Fruit fly (Drosophila melanogaster) whole organism, embryonic: ENCODE data around the gene CG5235.

Experiments
- Adf1 ChIP-seq: fragments of 200-800 bp; sonication (Bioruptor generic); IDR thresholded peaks from 2 replicates; pipeline ENCODE4 v1.3.6; 2022; ENCODE audit warnings: missing biosample characterization, missing genetic modification characterization
- BtbVII ChIP-seq: fragments of 200-800 bp; sonication (Bioruptor generic); optimal IDR thresholded peaks from 3 replicates; lab custom pipeline; 2017; ENCODE audit warnings: missing biosample characterization, mild to moderate bottlenecking, missing genetic modification characterization
- CG10321 ChIP-seq: fragments of 200-800 bp; sonication (Bioruptor generic); IDR thresholded peaks from 2 replicates; pipeline ENCODE4 v1.3.6; 2022; ENCODE audit warnings: missing biosample characterization, missing genetic modification characterization
- CG10431 ChIP-seq: fragments of 200-800 bp; sonication (Bioruptor generic); optimal IDR thresholded peaks from 3 replicates; lab custom pipeline; 2018; ENCODE audit warnings: missing biosample characterization, mild to moderate bottlenecking, missing genetic modification characterization
- CG10654 ChIP-seq: fragments of 200-800 bp; sonication (Bioruptor generic); optimal IDR thresholded peaks from 2 replicates; lab custom pipeline; 2016; ENCODE audit warnings: missing biosample characterization, missing genetic modification characterization
- CG11695 ChIP-seq: fragments of 200-800 bp; sonication (Bioruptor generic); IDR thresholded peaks from 3 replicates; pipeline ENCODE4 v1.3.6; 2022; ENCODE audit warnings: missing biosample characterization, missing genetic modification characterization
- CG14014 ChIP-seq: fragments of 200-800 bp; sonication (Bioruptor generic); IDR thresholded peaks from 2 replicates; pipeline ENCODE4 v1.3.6; 2022; ENCODE audit warnings: missing biosample characterization, missing genetic modification characterization
- CG14050 ChIP-seq: fragments of 200-800 bp; sonication (Bioruptor generic); IDR thresholded peaks from 3 replicates; pipeline ENCODE4 v1.3.6; 2022; ENCODE audit warnings: missing biosample characterization, missing genetic modification characterization
- CG1647 ChIP-seq: fragments of 200-800 bp; sonication (Bioruptor generic); optimal IDR thresholded peaks from 3 replicates; lab custom pipeline; 2016; ENCODE audit warnings: missing biosample characterization, missing genetic modification characterization
- CG17361 ChIP-seq: fragments of 200-800 bp; sonication (Bioruptor generic); IDR thresholded peaks from 3 replicates; pipeline ENCODE4 v1.3.6; 2022; ENCODE audit warnings: missing biosample characterization, missing genetic modification characterization
- CG17829 ChIP-seq: fragments of 200-800 bp; optimal IDR thresholded peaks from 2 replicates; lab custom pipeline; 2019; ENCODE audit warnings: missing biosample characterization, mild to moderate bottlenecking, missing genetic modification characterization, moderate library complexity
- CG18011 ChIP-seq: fragments of 200-800 bp; sonication (Bioruptor generic); optimal IDR thresholded peaks from 2 replicates; lab custom pipeline; 2017; ENCODE audit warnings: missing biosample characterization, missing genetic modification characterization, mild to moderate bottlenecking, moderate library complexity, missing genotype
- CG32532 ChIP-seq: fragments of 200-800 bp; sonication (Bioruptor generic); IDR thresholded peaks from 2 replicates; pipeline ENCODE4 v1.3.6; 2022; ENCODE audit warnings: missing biosample characterization, missing genetic modification characterization
- CG34376 ChIP-seq: fragments of 200-800 bp; sonication (Bioruptor generic); optimal IDR thresholded peaks from 2 replicates; lab custom pipeline; 2018; ENCODE audit warnings: missing biosample characterization, mild to moderate bottlenecking, missing genetic modification characterization
- CG34422 ChIP-seq: fragments of 200-800 bp; sonication (Bioruptor generic); IDR thresholded peaks from 3 replicates; pipeline ENCODE4 v1.3.6; 2022; ENCODE audit warnings: missing biosample characterization, missing genetic modification characterization
- CG4617 ChIP-seq: fragments of 200-800 bp; sonication (Bioruptor generic); optimal IDR thresholded peaks from 3 replicates; lab custom pipeline; 2016; ENCODE audit warnings: missing biosample characterization, missing genetic modification characterization, borderline replicate concordance
- CG5180 ChIP-seq: fragments of 200-800 bp; sonication (Bioruptor generic); optimal IDR thresholded peaks from 3 replicates; lab custom pipeline; 2017; ENCODE audit warnings: missing biosample characterization, missing genetic modification characterization, mild to moderate bottlenecking, moderate library complexity, missing genetic modification reagents
- CG6854 ChIP-seq: fragments of 200-800 bp; sonication (Bioruptor generic); optimal IDR thresholded peaks from 3 replicates; lab custom pipeline; 2017; ENCODE audit warnings: missing biosample characterization, mild to moderate bottlenecking, missing genetic modification characterization
- CG7928 ChIP-seq: fragments of 200-800 bp; sonication (Bioruptor generic); optimal IDR thresholded peaks from 2 replicates; lab custom pipeline; 2017; ENCODE audit warnings: missing biosample characterization, mild to moderate bottlenecking, missing genetic modification characterization
- D ChIP-seq, 2 experiments: fragments of 200-800 bp in 1 of 2; fragments of >200 bp in 1 of 2; sonication (Bioruptor generic) in 1 of 2; optimal IDR thresholded peaks; 2 replicates in 1 of 2; 3 replicates in 1 of 2; lab custom pipeline; 2017; ENCODE audit warnings: mild to moderate bottlenecking in 1 of 2, missing biosample characterization in 1 of 2, missing genetic modification characterization in 1 of 2, missing genetic modification reagents in 1 of 2
- D19B ChIP-seq: fragments of 200-800 bp; sonication (Bioruptor generic); optimal IDR thresholded peaks from 2 replicates; lab custom pipeline; 2017; ENCODE audit warnings: missing biosample characterization, mild to moderate bottlenecking, missing genetic modification characterization
- GATAe ChIP-seq: fragments of 200-800 bp; sonication (Bioruptor generic); conservative IDR thresholded peaks from 2 replicates; pipeline ENCODE4 v1.3.6; 2022; ENCODE audit warnings: missing biosample characterization, missing genetic modification characterization
- HLHmδ ChIP-seq: fragments of 200-800 bp; sonication (Bioruptor generic); optimal IDR thresholded peaks from 2 replicates; lab custom pipeline; 2018; ENCODE audit warnings: missing biosample characterization, mild to moderate bottlenecking, missing genetic modification characterization, moderate library complexity
- Hand ChIP-seq: fragments of 200-800 bp; sonication (Bioruptor generic); optimal IDR thresholded peaks from 2 replicates; lab custom pipeline; 2017; ENCODE audit warnings: mild to moderate bottlenecking, missing biosample characterization, missing genetic modification reagents, missing genetic modification characterization
- HmgZ ChIP-seq: fragments of 200-800 bp; sonication (Bioruptor generic); optimal IDR thresholded peaks from 2 replicates; lab custom pipeline; 2018; ENCODE audit warnings: missing biosample characterization, mild to moderate bottlenecking, missing genetic modification characterization
- Jarid2 ChIP-seq: fragments of 200-800 bp; sonication (Bioruptor generic); optimal IDR thresholded peaks from 3 replicates; lab custom pipeline; 2017; ENCODE audit warnings: mild to moderate bottlenecking, missing biosample characterization, missing genetic modification reagents, missing genetic modification characterization
- Lpt ChIP-seq: fragments of >200 bp; optimal IDR thresholded peaks from 2 replicates; lab custom pipeline; 2018; ENCODE audit warnings: missing biosample characterization, missing genetic modification characterization
- Med ChIP-seq: fragments of 200-800 bp; sonication (Bioruptor generic); peaks from one replicate; lab custom pipeline; 2016; ENCODE audit warnings: missing biosample characterization, missing genetic modification characterization, mild to moderate bottlenecking, inconsistent platforms, moderate library complexity
- Myb ChIP-seq: fragments of 200-800 bp; sonication (Bioruptor generic); optimal IDR thresholded peaks from 2 replicates; lab custom pipeline; 2016; ENCODE audit warnings: missing biosample characterization, missing genetic modification characterization
- PHDP ChIP-seq: fragments of 200-800 bp; sonication (Bioruptor generic); optimal IDR thresholded peaks from 3 replicates; lab custom pipeline; 2018; ENCODE audit warnings: missing biosample characterization, mild to moderate bottlenecking, missing genetic modification characterization, moderate library complexity
- Pdp1 ChIP-seq, 2 experiments: fragments of 200-800 bp; sonication (Bioruptor generic); optimal IDR thresholded peaks; 3 replicates each; lab custom pipeline; 2016; ENCODE audit warnings: missing biosample characterization in 2 of 2, missing genetic modification characterization in 2 of 2, mild to moderate bottlenecking in 1 of 2, moderate library complexity in 1 of 2
- ac ChIP-seq: fragments of 200-800 bp; sonication (Bioruptor generic); optimal IDR thresholded peaks from 3 replicates; lab custom pipeline; 2017; ENCODE audit warnings: missing biosample characterization, mild to moderate bottlenecking, missing genetic modification characterization
- amos ChIP-seq: fragments of 200-800 bp; sonication (Bioruptor generic); IDR thresholded peaks from 2 replicates; pipeline ENCODE4 v1.3.6; 2022; ENCODE audit warnings: missing biosample characterization, missing genetic modification characterization; ENCODE audit not compliant: partially characterized antibody
- chinmo ChIP-seq: fragments of 200-800 bp; sonication (Bioruptor generic); IDR thresholded peaks from 4 replicates; pipeline ENCODE4 v1.3.6; 2022; ENCODE audit warnings: missing biosample characterization, missing genetic modification characterization; ENCODE audit not compliant: partially characterized antibody
- fd3F ChIP-seq: fragments of 200-800 bp; sonication (Bioruptor generic); optimal IDR thresholded peaks from 2 replicates; lab custom pipeline; 2018; ENCODE audit warnings: missing biosample characterization, mild to moderate bottlenecking, missing genetic modification characterization, moderate library complexity
- fd96Cb ChIP-seq: fragments of 200-800 bp; sonication (Bioruptor generic); optimal IDR thresholded peaks from 2 replicates; lab custom pipeline; 2018; ENCODE audit warnings: missing biosample characterization, mild to moderate bottlenecking, missing genetic modification characterization, moderate library complexity
- fu2 ChIP-seq: fragments of 200-800 bp; sonication (Bioruptor generic); optimal IDR thresholded peaks from 2 replicates; lab custom pipeline; 2016; ENCODE audit warnings: missing biosample characterization, missing genetic modification characterization
- her ChIP-seq: fragments of 200-800 bp; sonication (Bioruptor generic); optimal IDR thresholded peaks from 2 replicates; lab custom pipeline; 2016; ENCODE audit warnings: missing biosample characterization, missing genetic modification characterization
- knrl ChIP-seq: fragments of 200-800 bp; sonication (Bioruptor generic); IDR thresholded peaks from 3 replicates; pipeline ENCODE4 v1.3.6; 2022; ENCODE audit warnings: missing biosample characterization, missing genetic modification characterization; ENCODE audit not compliant: partially characterized antibody
- lbe ChIP-seq: fragments of 200-800 bp; sonication (Bioruptor generic); optimal IDR thresholded peaks from 2 replicates; lab custom pipeline; 2016; ENCODE audit warnings: missing biosample characterization, mild to moderate bottlenecking, missing genetic modification characterization
- nmo ChIP-seq: fragments of 200-800 bp; sonication (Bioruptor generic); optimal IDR thresholded peaks from 2 replicates; lab custom pipeline; 2018; ENCODE audit warnings: missing biosample characterization, mild to moderate bottlenecking, missing genetic modification characterization, moderate library complexity
- tin ChIP-seq: fragments of 200-800 bp; sonication (Bioruptor generic); optimal IDR thresholded peaks from 3 replicates; lab custom pipeline; 2016; ENCODE audit warnings: missing biosample characterization, missing genetic modification characterization
- tx ChIP-seq: fragments of 200-800 bp; sonication (Bioruptor generic); optimal IDR thresholded peaks from 2 replicates; lab custom pipeline; 2016; ENCODE audit warnings: missing biosample characterization, missing genetic modification characterization
- vvl ChIP-seq: fragments of 200-800 bp; sonication (Bioruptor generic); IDR thresholded peaks from 2 replicates; pipeline ENCODE4 v1.3.6; 2022; ENCODE audit warnings: missing biosample characterization, missing genetic modification characterization
- zfh2 ChIP-seq: fragments of 200-800 bp; sonication (Bioruptor generic); optimal IDR thresholded peaks from 2 replicates; lab custom pipeline; 2016; ENCODE audit warnings: missing biosample characterization, missing genetic modification characterization

CG5235 gene

dm6 chr3L:16049955-16050886 lies 40.0 kb downstream of the CG5235 start (continued):
- TF ChIP-seq Hand (GFP tag; lab: Kevin White, UChicago) (peak; percentile 51), tx (no peak), vvl (GFP tag; lab: Robert Waterston, UW) (peak; percentile 26; the same call in 1 of the 2 replicates), knrl (GFP tag; lab: Robert Waterston, UW) (no peak), CG17361 (GFP tag; lab: Robert Waterston, UW) (no peak), nmo (GFP tag; lab: Kevin White, UChicago) (no peak), CG10654 (GFP tag; lab: Kevin White, UChicago) (no peak), Jarid2 (peak; percentile 62), lbe (GFP tag; lab: Kevin White, UChicago) (no peak), CG10321 (GFP tag; lab: Robert Waterston, UW) (0 out of 2 replicates have a peak, but pooled peaks have one; percentile 24), CG14014 (no peak; the same call in 1 of the 2 replicates), Pdp1 (GFP tag; optimal IDR thresholded peaks at IDR 0.05; lab: Kevin White, UChicago) (peak in 1 of 2 experiments; percentile 59), Adf1 (GFP tag; lab: Robert Waterston, UW) (peak; percentile 28; the same call in 1 of the 2 replicates), zfh2 (GFP tag; lab: Kevin White, UChicago) (no peak)

dm6 chr3L:16048722-16049459 lies 41.3 kb downstream of the CG5235 start:
- TF ChIP-seq zfh2 (GFP tag; lab: Kevin White, UChicago) (no peak), her (GFP tag; lab: Kevin White, UChicago) (no peak), ac (peak; percentile 99), Lpt (GFP tag; lab: Kevin White, UChicago) (no peak), CG1647 (no peak), CG14050 (GFP tag; lab: Robert Waterston, UW) (no peak), HLHmδ (GFP tag; lab: Kevin White, UChicago) (peak; percentile 66), tin (no peak), fu2 (GFP tag; lab: Kevin White, UChicago) (no peak), CG34422 (GFP tag; lab: Robert Waterston, UW) (no peak), Med (GFP tag; lab: Kevin White, UChicago) (peak; percentile 58), amos (GFP tag; lab: Robert Waterston, UW) (0 out of 2 replicates have a peak, but pooled peaks have one; percentile 5), CG4617 (GFP tag; lab: Kevin White, UChicago) (no peak), chinmo (0 out of 4 replicates have a peak, but pooled peaks have one; percentile 7), CG18011 (GFP tag; lab: Kevin White, UChicago) (no peak), CG5180 (no peak), D19B (peak; percentile 73), CG17829 (no peak), CG6854 (GFP tag; lab: Kevin White, UChicago) (no peak), fd3F (no peak), CG7928 (GFP tag; lab: Kevin White, UChicago) (no peak), PHDP (tag; lab: Kevin White, UChicago) (no peak), CG34376 (GFP tag; lab: Kevin White, UChicago) (no peak), BtbVII (GFP tag; lab: Kevin White, UChicago) (no peak), CG32532 (GFP tag; lab: Robert Waterston, UW) (no peak), GATAe (no peak), Myb (no peak), fd96Cb (tag; lab: Kevin White, UChicago) (no peak), D (optimal IDR thresholded peaks at IDR 0.05; lab: Kevin White, UChicago) (peak; percentile 90), D (GFP tag; optimal IDR thresholded peaks at IDR 0.05; lab: Kevin White, UChicago) (no peak), CG10431 (peak; percentile 74), HmgZ (tag; lab: Kevin White, UChicago) (no peak), CG11695 (GFP tag; lab: Robert Waterston, UW) (no peak)
